Worm (Caenorhabditis elegans) whole organism, L2 larva: ENCODE data around the gene nhr-44.

Experiments
- ama-1 ChIP-seq: fragments of 150-350 bp; optimal IDR thresholded peaks from 2 replicates; lab custom pipeline; 2018; ENCODE audit warnings: inconsistent platforms
- crh-2 ChIP-seq: sonication (generic microtip); optimal IDR thresholded peaks from 2 replicates; lab custom pipeline; 2017; ENCODE audit warnings: missing biosample characterization, missing genetic modification characterization
- nhr-23 ChIP-seq: fragments of 150-350 bp; optimal IDR thresholded peaks from 2 replicates; lab custom pipeline; 2014; ENCODE audit warnings: missing biosample characterization, missing genetic modification reagents, missing genetic modification characterization
- nhr-77 ChIP-seq: fragments of 150-350 bp; optimal IDR thresholded peaks from 2 replicates; lab custom pipeline; 2014; ENCODE audit warnings: missing biosample characterization, missing genetic modification characterization
- peb-1 ChIP-seq: fragments of 150-350 bp; optimal IDR thresholded peaks from 2 replicates; lab custom pipeline; 2014; ENCODE audit warnings: missing biosample characterization, missing genetic modification characterization
- skn-1 ChIP-seq: sonication (generic microtip); optimal IDR thresholded peaks from 2 replicates; lab custom pipeline; 2017; ENCODE audit warnings: missing biosample characterization, missing genetic modification characterization
- unc-55 ChIP-seq: fragments of 150-350 bp; sonication (generic microtip); optimal IDR thresholded peaks from 3 replicates; lab custom pipeline; 2014; ENCODE audit warnings: missing biosample characterization, missing genetic modification reagents, missing genetic modification characterization
- zag-1 ChIP-seq: fragments of 150-350 bp; optimal IDR thresholded peaks from 2 replicates; lab custom pipeline; 2014; ENCODE audit warnings: missing biosample characterization, missing genetic modification characterization

ce11 chrV:8991679-8992078 lies 27.8 kb upstream of the nhr-44 start, which contains the start of gene F59E11.6:
- no peak for TF ChIP-seq zag-1 (tag; lab: Kevin White, UChicago)
- no peak for TF ChIP-seq crh-2 (tag; lab: Kevin White, UChicago)
- TF ChIP-seq ama-1: no peak
- TF ChIP-seq nhr-23 (tag; lab: Kevin White, UChicago): no peak
- no peak for TF ChIP-seq unc-55 (GFP tag; lab: Kevin White, UChicago)
- no peak for TF ChIP-seq skn-1 (tag; lab: Kevin White, UChicago)
- TF ChIP-seq nhr-77: no peak
- no peak for TF ChIP-seq peb-1 (tag; lab: Kevin White, UChicago)
